Fruit fly (Drosophila melanogaster): ENCODE measurements around the gene Hrb98DE.

- TF ChIP-seq dl (GFP tag; optimal IDR thresholded peaks at IDR 0.05; ENCODE audit: insufficient read depth in 1 of 2, partially characterized antibody in 2 of 2) (no peak), Sp1 (GFP tag; optimal IDR thresholded peaks at IDR 0.05) (no peak), CG9705 (GFP tag; optimal IDR thresholded peaks at IDR 0.05) (no peak), br (GFP tag; optimal IDR thresholded peaks at IDR 0.05) (no peak), usp (GFP tag; optimal IDR thresholded peaks at IDR 0.05) (no peak)
Measured at dm6 chr3R:28584237-28584834, 15.3 kb upstream of the Hrb98DE start.

Data from whole organism, wandering third instar larva.